Fruit fly (Drosophila melanogaster) whole organism, adult: ENCODE data around the gene CG32640.

ENCODE experiments used
- CG1620 ChIP-seq: fragments of 200-800 bp; sonication (Bioruptor generic); optimal IDR thresholded peaks from 2 replicates; lab custom pipeline; 2016; ENCODE audit warnings: missing biosample characterization, missing genetic modification characterization
- CG7045 ChIP-seq: fragments of 200-800 bp; sonication (Bioruptor generic); optimal IDR thresholded peaks from 2 replicates; lab custom pipeline; 2017; ENCODE audit warnings: missing biosample characterization, mild to moderate bottlenecking, missing genetic modification characterization
- kay ChIP-seq: fragments of 200-800 bp; sonication (Bioruptor generic); peaks from one replicate; lab custom pipeline; 2016; ENCODE audit warnings: missing biosample characterization, missing genetic modification characterization, borderline replicate concordance

dm6 chrX:13145858-13146257, 31.9 kb upstream of the CG32640 start:
- TF ChIP-seq CG7045 (no peak), kay (GFP tag; lab: Kevin White, UChicago) (no peak), CG1620 (GFP tag; lab: Kevin White, UChicago) (no peak)
